Fruit fly (Drosophila melanogaster) whole organism, embryonic: ENCODE data around the gene CG11608.

Source experiments
- BEAF-32 ChIP-seq: fragments of 200-800 bp; sonication (Bioruptor generic); optimal IDR thresholded peaks from 3 replicates; lab custom pipeline; 2017; ENCODE audit warnings: missing biosample characterization, missing genetic modification characterization, mild to moderate bottlenecking, moderate library complexity, missing genetic modification reagents
- CG11085 ChIP-seq: fragments of 200-800 bp; sonication (Bioruptor generic); IDR thresholded peaks from 2 replicates; pipeline ENCODE4 v1.3.6; 2022; ENCODE audit warnings: missing biosample characterization, missing genetic modification characterization
- CG11247 ChIP-seq: fragments of 200-800 bp; sonication (Bioruptor generic); IDR thresholded peaks from 2 replicates; pipeline ENCODE4 v1.3.6; 2022; ENCODE audit warnings: missing biosample characterization, missing genetic modification characterization
- CG12659 ChIP-seq: fragments of 200-800 bp; sonication (Bioruptor generic); optimal IDR thresholded peaks from 3 replicates; lab custom pipeline; 2017; ENCODE audit warnings: mild to moderate bottlenecking, missing biosample characterization, missing genetic modification reagents, missing genetic modification characterization
- CG12769 ChIP-seq: fragments of 200-800 bp; sonication (Bioruptor generic); optimal IDR thresholded peaks from 2 replicates; lab custom pipeline; 2019; ENCODE audit warnings: missing biosample characterization, mild to moderate bottlenecking, missing genetic modification characterization, moderate library complexity
- CG15011 ChIP-seq: fragments of 200-800 bp; sonication (Bioruptor generic); optimal IDR thresholded peaks from 3 replicates; lab custom pipeline; 2018; ENCODE audit warnings: missing biosample characterization, mild to moderate bottlenecking, missing genetic modification characterization
- CG16863 ChIP-seq: fragments of 200-800 bp; sonication (Bioruptor generic); optimal IDR thresholded peaks from 3 replicates; lab custom pipeline; 2016; ENCODE audit warnings: missing biosample characterization, missing genetic modification characterization
- CG17829 ChIP-seq: fragments of 200-800 bp; optimal IDR thresholded peaks from 2 replicates; lab custom pipeline; 2019; ENCODE audit warnings: missing biosample characterization, mild to moderate bottlenecking, missing genetic modification characterization, moderate library complexity
- CG18262 ChIP-seq: fragments of 200-800 bp; optimal IDR thresholded peaks from 3 replicates; lab custom pipeline; 2019; ENCODE audit warnings: missing biosample characterization, mild to moderate bottlenecking, missing genetic modification characterization, moderate library complexity
- CG18619 ChIP-seq: fragments of 200-800 bp; sonication (Bioruptor generic); optimal IDR thresholded peaks from 3 replicates; lab custom pipeline; 2017; ENCODE audit warnings: missing biosample characterization, mild to moderate bottlenecking, missing genetic modification characterization
- CG2120 ChIP-seq: fragments of 200-800 bp; sonication (Bioruptor generic); optimal IDR thresholded peaks from 3 replicates; lab custom pipeline; 2016; ENCODE audit warnings: missing biosample characterization, missing genetic modification characterization
- CG3065 ChIP-seq: fragments of 200-800 bp; sonication (Bioruptor generic); optimal IDR thresholded peaks from 2 replicates; lab custom pipeline; 2016; ENCODE audit warnings: missing biosample characterization, missing genetic modification characterization
- CG3281 ChIP-seq: fragments of 200-800 bp; sonication (Bioruptor generic); optimal IDR thresholded peaks from 3 replicates; lab custom pipeline; 2017; ENCODE audit warnings: missing biosample characterization, mild to moderate bottlenecking, missing genetic modification characterization
- CG3407 ChIP-seq: fragments of 200-800 bp; sonication (Bioruptor generic); optimal IDR thresholded peaks from 2 replicates; lab custom pipeline; 2018; ENCODE audit warnings: missing biosample characterization, mild to moderate bottlenecking, missing genetic modification characterization
- CG4424 ChIP-seq: fragments of 200-800 bp; sonication (Bioruptor generic); optimal IDR thresholded peaks from 3 replicates; lab custom pipeline; 2016; ENCODE audit warnings: missing biosample characterization, missing genetic modification characterization
- CG6272 ChIP-seq: fragments of 200-800 bp; sonication (Bioruptor generic); IDR thresholded peaks from 2 replicates; pipeline ENCODE4 v1.3.6; 2022; ENCODE audit warnings: missing biosample characterization, missing genetic modification characterization
- CG6654 ChIP-seq: fragments of 200-800 bp; sonication (Bioruptor generic); optimal IDR thresholded peaks from 2 replicates; lab custom pipeline; 2017; ENCODE audit warnings: missing biosample characterization, mild to moderate bottlenecking, missing genetic modification characterization
- CG6765 ChIP-seq: fragments of 200-800 bp; sonication (Bioruptor generic); optimal IDR thresholded peaks from 3 replicates; lab custom pipeline; 2017; ENCODE audit warnings: missing biosample characterization, mild to moderate bottlenecking, missing genetic modification characterization
- CG7372 ChIP-seq: fragments of 200-800 bp; sonication (Bioruptor generic); IDR thresholded peaks from 2 replicates; pipeline ENCODE4 v1.3.6; 2022; ENCODE audit warnings: missing biosample characterization, missing genetic modification characterization
- CG9876 ChIP-seq: fragments of 200-800 bp; sonication (Bioruptor generic); optimal IDR thresholded peaks from 2 replicates; lab custom pipeline; 2016; ENCODE audit warnings: missing biosample characterization, missing genetic modification characterization
- CG9932 ChIP-seq: fragments of 200-800 bp; sonication (Bioruptor generic); IDR thresholded peaks from 2 replicates; pipeline ENCODE4 v1.3.6; 2022; ENCODE audit warnings: missing biosample characterization, missing genetic modification characterization
- D19A ChIP-seq: fragments of 200-800 bp; optimal IDR thresholded peaks from 3 replicates; lab custom pipeline; 2019; ENCODE audit warnings: missing biosample characterization, mild to moderate bottlenecking, missing genetic modification characterization, moderate library complexity
- D19B ChIP-seq: fragments of 200-800 bp; sonication (Bioruptor generic); optimal IDR thresholded peaks from 2 replicates; lab custom pipeline; 2017; ENCODE audit warnings: missing biosample characterization, mild to moderate bottlenecking, missing genetic modification characterization
- E2f1 ChIP-seq: fragments of 200-800 bp; sonication (Bioruptor generic); IDR thresholded peaks from 2 replicates; pipeline ENCODE4 v1.3.6; 2022; ENCODE audit warnings: missing biosample characterization, missing genetic modification characterization
- Elba2 ChIP-seq: fragments of 200-800 bp; sonication (Bioruptor generic); optimal IDR thresholded peaks from 3 replicates; lab custom pipeline; 2016; ENCODE audit warnings: missing biosample characterization, missing genetic modification characterization
- H2.0 ChIP-seq: fragments of 200-800 bp; sonication (Bioruptor generic); IDR thresholded peaks from 2 replicates; pipeline ENCODE4 v1.3.6; 2022; ENCODE audit warnings: missing biosample characterization, missing genetic modification characterization
- Hey ChIP-seq: fragments of 200-800 bp; sonication (Bioruptor generic); optimal IDR thresholded peaks from 3 replicates; lab custom pipeline; 2018; ENCODE audit warnings: missing biosample characterization, mild to moderate bottlenecking, missing genetic modification characterization
- Jarid2 ChIP-seq: fragments of 200-800 bp; sonication (Bioruptor generic); optimal IDR thresholded peaks from 3 replicates; lab custom pipeline; 2017; ENCODE audit warnings: mild to moderate bottlenecking, missing biosample characterization, missing genetic modification reagents, missing genetic modification characterization
- MBD-R2 ChIP-seq: fragments of 200-800 bp; sonication (Bioruptor generic); IDR thresholded peaks from 2 replicates; pipeline ENCODE4 v1.3.6; 2022; ENCODE audit warnings: missing biosample characterization, missing genetic modification characterization
- Med ChIP-seq: fragments of 200-800 bp; sonication (Bioruptor generic); peaks from one replicate; lab custom pipeline; 2016; ENCODE audit warnings: missing biosample characterization, missing genetic modification characterization, mild to moderate bottlenecking, inconsistent platforms, moderate library complexity
- NC2β ChIP-seq: fragments of 200-800 bp; sonication (Bioruptor generic); optimal IDR thresholded peaks from 2 replicates; lab custom pipeline; 2016; ENCODE audit warnings: missing biosample characterization, missing genetic modification characterization
- Neu2 ChIP-seq: fragments of 200-800 bp; sonication (Bioruptor generic); optimal IDR thresholded peaks from 3 replicates; lab custom pipeline; 2016; ENCODE audit warnings: missing biosample characterization, missing genetic modification characterization, borderline replicate concordance
- Sin3A ChIP-seq: fragments of >200 bp; optimal IDR thresholded peaks from 2 replicates; lab custom pipeline; 2018
- Six4 ChIP-seq: fragments of 200-800 bp; sonication (Bioruptor generic); optimal IDR thresholded peaks from 2 replicates; lab custom pipeline; 2016; ENCODE audit warnings: missing biosample characterization, missing genetic modification characterization
- Sry-β ChIP-seq: fragments of 200-800 bp; sonication (Bioruptor generic); optimal IDR thresholded peaks from 2 replicates; lab custom pipeline; 2018; ENCODE audit warnings: missing biosample characterization, mild to moderate bottlenecking, missing genetic modification characterization, moderate library complexity
- Trl ChIP-seq, 3 experiments: fragments of >200 bp in 2 of 3; fragments of 200-800 bp in 1 of 3; sonication (Bioruptor generic) in 1 of 3; optimal IDR thresholded peaks; 2 replicates in 1 of 3; 3 replicates in 2 of 3; lab custom pipeline; 2016 to 2017; ENCODE audit warnings: missing biosample characterization in 1 of 3, missing genetic modification characterization in 1 of 3
- ap ChIP-seq: fragments of 200-800 bp; sonication (Bioruptor generic); IDR thresholded peaks from 2 replicates; pipeline ENCODE4 v1.3.6; 2022; ENCODE audit warnings: missing biosample characterization, missing genetic modification characterization
- cas ChIP-seq: fragments of 200-800 bp; sonication (Bioruptor generic); IDR thresholded peaks from 2 replicates; pipeline ENCODE4 v1.3.6; 2022; ENCODE audit warnings: missing biosample characterization, missing genetic modification characterization
- dan ChIP-seq: fragments of 200-800 bp; sonication (Bioruptor generic); IDR thresholded peaks from 2 replicates; pipeline ENCODE4 v1.3.6; 2022; ENCODE audit warnings: missing biosample characterization, missing genetic modification characterization
- dmrt11E ChIP-seq: fragments of 200-800 bp; sonication (Bioruptor generic); optimal IDR thresholded peaks from 3 replicates; lab custom pipeline; 2018; ENCODE audit warnings: missing biosample characterization, mild to moderate bottlenecking, missing genetic modification characterization, moderate library complexity
- dysf ChIP-seq: fragments of 200-800 bp; sonication (Bioruptor generic); IDR thresholded peaks from 3 replicates; pipeline ENCODE4 v1.3.6; 2022; ENCODE audit warnings: missing biosample characterization, missing genetic modification characterization
- fd96Cb ChIP-seq: fragments of 200-800 bp; sonication (Bioruptor generic); optimal IDR thresholded peaks from 2 replicates; lab custom pipeline; 2018; ENCODE audit warnings: missing biosample characterization, mild to moderate bottlenecking, missing genetic modification characterization, moderate library complexity
- fru ChIP-seq: fragments of >200 bp; optimal IDR thresholded peaks from 2 replicates; lab custom pipeline; 2017
- ftz-f1 ChIP-seq: fragments of 200-800 bp; sonication (Bioruptor generic); optimal IDR thresholded peaks from 2 replicates; lab custom pipeline; 2016; ENCODE audit warnings: missing biosample characterization, missing genetic modification characterization
- hkb ChIP-seq, 2 experiments: fragments of 200-800 bp in 1 of 2; fragments of >200 bp in 1 of 2; sonication (Bioruptor generic) in 1 of 2; IDR thresholded peaks in 1 of 2; optimal IDR thresholded peaks in 1 of 2; 2 replicates each; pipeline versions ENCODE4 v1.3.6 to Lab custom; 2017 to 2022; ENCODE audit warnings: missing biosample characterization in 1 of 2, missing genetic modification characterization in 1 of 2
- row ChIP-seq: fragments of 200-800 bp; sonication (Bioruptor generic); IDR thresholded peaks from 3 replicates; pipeline ENCODE4 v1.3.6; 2022; ENCODE audit warnings: missing biosample characterization, missing genetic modification characterization
- so ChIP-seq: fragments of 200-800 bp; sonication (Bioruptor generic); IDR thresholded peaks from 3 replicates; pipeline ENCODE4 v1.3.6; 2022; ENCODE audit warnings: missing biosample characterization, missing genetic modification characterization
- tio ChIP-seq: fragments of 200-800 bp; sonication (Bioruptor generic); optimal IDR thresholded peaks from 2 replicates; lab custom pipeline; 2017; ENCODE audit warnings: missing biosample characterization, missing genetic modification characterization, inconsistent platforms
- toy ChIP-seq: fragments of 200-800 bp; sonication (Bioruptor generic); IDR thresholded peaks from 2 replicates; pipeline ENCODE4 v1.3.6; 2022; ENCODE audit warnings: missing biosample characterization, missing genetic modification characterization
- vnd ChIP-seq: fragments of 200-800 bp; sonication (Bioruptor generic); IDR thresholded peaks from 3 replicates; pipeline ENCODE4 v1.3.6; 2022; ENCODE audit warnings: missing biosample characterization, missing genetic modification characterization; ENCODE audit not compliant: partially characterized antibody

The CG11608 gene

dm6 chr3R:12653511-12654252 lies 15.4 kb downstream of the CG11608 start (continued):
- TF ChIP-seq vnd (GFP tag; lab: Robert Waterston, UW) (no peak), CG6765 (GFP tag; lab: Kevin White, UChicago) (peak; percentile 4), Jarid2 (peak; percentile 32), CG3065 (peak; percentile 58), dan (GFP tag; lab: Robert Waterston, UW) (no peak), ap (peak; percentile 78), ftz-f1 (GFP tag; lab: Kevin White, UChicago) (no peak), CG9876 (GFP tag; lab: Kevin White, UChicago) (peak; percentile 59), cas (GFP tag; lab: Robert Waterston, UW) (no peak), CG9932 (GFP tag; lab: Robert Waterston, UW) (peak; percentile 76), toy (GFP tag; lab: Robert Waterston, UW) (no peak), fru (lab: Kevin White, UChicago) (no peak), BEAF-32 (no peak), dysf (GFP tag; lab: Robert Waterston, UW) (peak; percentile 93), MBD-R2 (GFP tag; lab: Robert Waterston, UW) (peak; percentile 33; the same call in 1 of the 2 replicates), so (GFP tag; lab: Robert Waterston, UW) (peak; percentile 84; the same call in 2 of the 3 replicates), CG3407 (GFP tag; lab: Kevin White, UChicago) (peak; percentile 72), CG6654 (GFP tag; lab: Kevin White, UChicago) (peak; percentile 60), CG18619 (GFP tag; lab: Kevin White, UChicago) (peak; percentile 82), Sin3A (lab: Kevin White, UChicago) (no peak), CG11085 (GFP tag; lab: Robert Waterston, UW) (peak; percentile 60), CG12769 (peak; percentile 66), row (peak; percentile 81), Elba2 (no peak), dmrt11E (tag; lab: Kevin White, UChicago) (no peak), Hey (tag; lab: Kevin White, UChicago) (no peak), CG6272 (GFP tag; lab: Robert Waterston, UW) (peak; percentile 71), CG12659 (GFP tag; lab: Kevin White, UChicago) (peak; percentile 90), Med (GFP tag; lab: Kevin White, UChicago) (peak; percentile 97), fd96Cb (tag; lab: Kevin White, UChicago) (peak; percentile 84), E2f1 (GFP tag; lab: Robert Waterston, UW) (peak; percentile 74), CG4424 (GFP tag; lab: Kevin White, UChicago) (peak; percentile 72), CG16863 (GFP tag; lab: Kevin White, UChicago) (peak; percentile 84), H2.0 (peak; percentile 56; the same call in 1 of the 2 replicates), CG15011 (GFP tag; lab: Kevin White, UChicago) (peak; percentile 74), CG11247 (peak; percentile 67), tio (peak; percentile 77), hkb (optimal IDR thresholded peaks at IDR 0.05; lab: Kevin White, UChicago) (no peak), hkb (GFP tag; IDR thresholded peaks at IDR 0.05; lab: Robert Waterston, UW) (peak; percentile 91), Six4 (GFP tag; lab: Kevin White, UChicago) (peak; percentile 31), CG7372 (GFP tag; lab: Robert Waterston, UW) (peak; percentile 84), D19B (GFP tag; lab: Kevin White, UChicago) (peak; percentile 70), Trl (optimal IDR thresholded peaks at IDR 0.05; lab: Kevin White, UChicago) (peak; percentile 21 to 56), Trl (GFP tag; optimal IDR thresholded peaks at IDR 0.05; lab: Kevin White, UChicago) (peak; percentile 67), D19A (peak; percentile 68), Neu2 (GFP tag; lab: Kevin White, UChicago) (no peak), CG18262 (peak; percentile 82), CG17829 (peak; percentile 65), NC2β (GFP tag; lab: Kevin White, UChicago) (peak; percentile 66), CG3281 (GFP tag; lab: Kevin White, UChicago) (peak; percentile 81), Sry-β (GFP tag; lab: Kevin White, UChicago) (no peak), CG2120 (GFP tag; lab: Kevin White, UChicago) (peak; percentile 79)
